Worm (Caenorhabditis elegans) whole organism, L3 larva: ENCODE measurements around the gene clec-84.

Source experiments
- R02D3.7 ChIP-seq: fragments of 150-350 bp; optimal IDR thresholded peaks from 2 replicates; lab custom pipeline; 2014; ENCODE audit warnings: missing biosample characterization, missing genetic modification characterization
- aly-2 ChIP-seq: fragments of 150-350 bp; optimal IDR thresholded peaks from 2 replicates; lab custom pipeline; 2014; ENCODE audit warnings: missing biosample characterization, missing genetic modification characterization
- ama-1 ChIP-seq: fragments of 150-350 bp; optimal IDR thresholded peaks from 2 replicates; lab custom pipeline; 2018
- ceh-16 ChIP-seq: sonication (generic microtip); optimal IDR thresholded peaks from 2 replicates; lab custom pipeline; 2017; ENCODE audit warnings: missing biosample characterization, missing genetic modification characterization
- ceh-82 ChIP-seq: fragments of 150-350 bp; optimal IDR thresholded peaks from 2 replicates; lab custom pipeline; 2014; ENCODE audit warnings: missing biosample characterization, missing genetic modification characterization
- ceh-9 ChIP-seq: sonication (generic microtip); optimal IDR thresholded peaks from 2 replicates; lab custom pipeline; 2018; ENCODE audit warnings: missing biosample characterization, missing genetic modification characterization
- daf-12 ChIP-seq: fragments of 150-350 bp; optimal IDR thresholded peaks from 2 replicates; lab custom pipeline; 2014; ENCODE audit warnings: missing biosample characterization, missing genetic modification reagents, missing genetic modification characterization
- egl-27 ChIP-seq: sonication (generic microtip); optimal IDR thresholded peaks from 4 replicates; lab custom pipeline; 2017; ENCODE audit warnings: missing biosample characterization, missing genetic modification reagents, missing genetic modification characterization
- egl-5 ChIP-seq: fragments of 150-350 bp; optimal IDR thresholded peaks from 2 replicates; lab custom pipeline; 2017; ENCODE audit warnings: missing biosample characterization, missing genetic modification reagents, missing genetic modification characterization, inconsistent platforms
- elt-1 ChIP-seq: fragments of 150-350 bp; optimal IDR thresholded peaks from 2 replicates; lab custom pipeline; 2014; ENCODE audit warnings: missing biosample characterization, missing genetic modification characterization
- elt-2 ChIP-seq: sonication (generic microtip); optimal IDR thresholded peaks from 2 replicates; lab custom pipeline; 2016; ENCODE audit warnings: missing genetic modification reagents, mild to moderate bottlenecking, missing genetic modification characterization, missing compliant biosample characterization
- elt-3 ChIP-seq, 3 experiments: fragments of 150-350 bp in 1 of 3; sonication (generic microtip) in 2 of 3; optimal IDR thresholded peaks; 2 replicates in 2 of 3; 4 replicates in 1 of 3; lab custom pipeline; 2014 to 2017; ENCODE audit warnings: missing biosample characterization in 3 of 3, missing genetic modification characterization in 3 of 3
- eor-1 ChIP-seq, 2 experiments: fragments of 150-350 bp; optimal IDR thresholded peaks; 2 replicates each; lab custom pipeline; 2014 to 2018; ENCODE audit warnings: missing biosample characterization in 2 of 2, missing genetic modification characterization in 2 of 2
- fkh-10 ChIP-seq: sonication (generic microtip); optimal IDR thresholded peaks from 2 replicates; lab custom pipeline; 2017; ENCODE audit warnings: missing biosample characterization, missing genetic modification reagents, missing genetic modification characterization
- fos-1 ChIP-seq: fragments of 150-350 bp; optimal IDR thresholded peaks from 2 replicates; lab custom pipeline; 2014; ENCODE audit warnings: missing biosample characterization, missing genetic modification characterization
- jun-1 ChIP-seq: fragments of 150-350 bp; optimal IDR thresholded peaks from 2 replicates; lab custom pipeline; 2014; ENCODE audit warnings: missing biosample characterization, missing genetic modification reagents, missing genetic modification characterization
- mdl-1 ChIP-seq: fragments of 150-350 bp; optimal IDR thresholded peaks from 2 replicates; lab custom pipeline; 2014; ENCODE audit warnings: missing biosample characterization, missing genetic modification characterization
- mml-1 ChIP-seq: fragments of 150-350 bp; sonication (generic microtip); optimal IDR thresholded peaks from 3 replicates; lab custom pipeline; 2014; ENCODE audit warnings: missing biosample characterization, missing genetic modification characterization
- nhr-11 ChIP-seq: fragments of 150-350 bp; optimal IDR thresholded peaks from 2 replicates; lab custom pipeline; 2014; ENCODE audit warnings: missing biosample characterization, missing genetic modification characterization
- nhr-23 ChIP-seq: fragments of 150-350 bp; optimal IDR thresholded peaks from 2 replicates; lab custom pipeline; 2014; ENCODE audit warnings: missing biosample characterization, missing genetic modification reagents, missing genetic modification characterization
- nhr-237 ChIP-seq: fragments of 150-350 bp; optimal IDR thresholded peaks from 2 replicates; lab custom pipeline; 2014; ENCODE audit warnings: missing biosample characterization, missing genetic modification characterization
- nhr-28 ChIP-seq: fragments of 150-350 bp; optimal IDR thresholded peaks from 2 replicates; lab custom pipeline; 2014; ENCODE audit warnings: missing biosample characterization, missing genetic modification characterization
- nhr-67 ChIP-seq: fragments of 150-350 bp; optimal IDR thresholded peaks from 2 replicates; lab custom pipeline; 2014; ENCODE audit warnings: missing biosample characterization, missing genetic modification characterization
- nhr-77 ChIP-seq: fragments of 150-350 bp; optimal IDR thresholded peaks from 2 replicates; lab custom pipeline; 2014; ENCODE audit warnings: missing biosample characterization, missing genetic modification characterization
- pha-4 ChIP-seq: fragments of 150-350 bp; optimal IDR thresholded peaks from 2 replicates; lab custom pipeline; 2014; ENCODE audit warnings: missing biosample characterization, missing genetic modification reagents, missing genetic modification characterization
- pqm-1 ChIP-seq: fragments of 150-350 bp; optimal IDR thresholded peaks from 2 replicates; lab custom pipeline; 2017; ENCODE audit warnings: missing biosample characterization, missing genetic modification characterization, inconsistent platforms
- sea-2 ChIP-seq: fragments of 150-350 bp; sonication (generic microtip); optimal IDR thresholded peaks from 4 replicates; lab custom pipeline; 2014; ENCODE audit warnings: missing biosample characterization, missing genetic modification reagents, missing genetic modification characterization
- skn-1 ChIP-seq: fragments of 150-350 bp; optimal IDR thresholded peaks from 2 replicates; lab custom pipeline; 2014; ENCODE audit warnings: missing biosample characterization, missing genetic modification characterization
- tbx-2 ChIP-seq: sonication (generic microtip); optimal IDR thresholded peaks from 2 replicates; lab custom pipeline; 2016; ENCODE audit warnings: mild to moderate bottlenecking, missing genetic modification characterization, missing compliant biosample characterization
- unc-62 ChIP-seq: fragments of 150-350 bp; sonication (generic microtip); optimal IDR thresholded peaks from 4 replicates; lab custom pipeline; 2014; ENCODE audit warnings: missing biosample characterization, missing genetic modification reagents, missing genetic modification characterization
- zag-1 ChIP-seq: fragments of 150-350 bp; optimal IDR thresholded peaks from 2 replicates; lab custom pipeline; 2014; ENCODE audit warnings: missing biosample characterization, missing genetic modification characterization
- ztf-11 ChIP-seq: fragments of 150-350 bp; optimal IDR thresholded peaks from 2 replicates; lab custom pipeline; 2014; ENCODE audit warnings: missing biosample characterization, missing genetic modification characterization
- ztf-4 ChIP-seq: fragments of 150-350 bp; optimal IDR thresholded peaks from 2 replicates; lab custom pipeline; 2014; ENCODE audit warnings: missing biosample characterization, missing genetic modification characterization

The clec-84 gene

DNA sequence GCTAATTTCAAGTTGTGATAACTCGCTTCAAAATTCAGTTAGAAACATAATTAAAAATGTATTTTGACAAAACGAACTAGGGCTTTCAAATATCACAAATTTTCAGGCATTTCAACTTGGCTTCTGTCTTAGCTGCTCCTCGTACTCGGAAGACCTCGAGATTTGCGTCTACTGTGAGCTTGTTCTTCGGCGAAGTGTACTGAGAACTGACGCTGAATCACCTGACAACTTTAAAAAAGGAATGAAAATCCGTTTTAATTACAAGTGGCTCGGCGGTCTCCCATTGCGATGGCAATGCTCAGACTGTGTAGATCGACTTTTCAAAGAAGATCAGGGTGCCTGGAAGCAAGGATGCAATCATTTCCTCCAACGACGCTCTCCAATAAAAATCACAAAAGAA, 8.3 kb downstream of the clec-84 start, which contains the start of gene clec-85:
TSS of gene clec-85 (plus strand) at position 301 of the 400 bp plus-strand sequence.
- TF ChIP-seq mml-1 (tag; lab: Kevin White, UChicago) (no peak), sea-2 (GFP tag; lab: Kevin White, UChicago) (no peak), mdl-1 (tag; lab: Kevin White, UChicago) (no peak), nhr-23 (tag; lab: Kevin White, UChicago) (no peak), eor-1 (tag; optimal IDR thresholded peaks at IDR 0.05; lab: Kevin White, UChicago) (no peak)
- TF ChIP-seq, all 47 proteins: peak for 0

DNA sequence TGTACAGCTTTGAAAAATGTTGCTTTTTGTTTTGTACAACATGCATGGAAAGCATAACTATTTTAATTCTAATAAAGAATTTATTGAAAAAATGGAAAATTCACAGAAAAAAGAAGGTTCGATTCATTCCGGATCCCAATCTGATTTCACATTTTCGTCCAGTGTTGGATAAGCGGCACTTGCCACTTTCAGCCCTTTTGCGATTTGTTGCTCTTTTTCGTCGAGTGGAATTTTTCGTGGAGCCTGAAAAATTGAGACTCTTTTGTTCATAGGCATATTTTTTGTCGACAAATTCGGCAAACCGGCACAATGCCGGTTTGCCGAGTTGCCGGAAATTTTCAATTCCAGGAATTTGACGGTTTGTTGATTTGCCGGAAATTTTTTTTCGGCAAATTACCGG, 9.4 kb downstream of the clec-84 start:
- TF ChIP-seq jun-1 (tag; lab: Kevin White, UChicago) (no peak), unc-62 (no peak), nhr-67 (no peak)

DNA sequence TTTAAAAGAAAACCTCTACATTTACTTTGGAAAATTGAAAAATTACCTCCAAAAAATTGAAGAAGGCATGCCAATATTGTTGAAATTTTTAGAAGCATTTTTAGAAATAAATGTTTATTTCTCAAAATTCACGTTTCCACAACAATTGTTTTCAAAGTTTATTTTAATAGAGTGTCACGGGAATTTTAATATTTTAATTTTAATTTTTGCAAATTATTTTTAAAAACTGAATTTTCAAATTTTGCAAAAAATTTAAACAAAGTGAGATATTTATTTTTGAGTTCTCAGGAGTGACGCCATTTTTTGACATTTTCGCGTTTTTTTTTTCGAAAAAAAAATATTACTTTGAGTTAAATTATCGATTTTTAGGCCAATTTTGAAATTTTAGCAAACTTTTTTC, 10.9 kb downstream of the clec-84 start, which contains the start of gene Y54G2A.49:
TSS of gene Y54G2A.49 (minus strand) at position 101 of the 400 bp plus-strand sequence.
- TF ChIP-seq zag-1 (tag; lab: Kevin White, UChicago) (no peak), elt-1 (tag; lab: Kevin White, UChicago) (no peak), skn-1 (tag; lab: Kevin White, UChicago) (no peak), R02D3.7 (tag; lab: Kevin White, UChicago) (no peak), pqm-1 (tag; lab: Kevin White, UChicago) (no peak), mml-1 (tag; lab: Kevin White, UChicago) (no peak), ceh-9 (tag; lab: Kevin White, UChicago) (no peak), ztf-11 (no peak), pha-4 (no peak), nhr-11 (tag; lab: Kevin White, UChicago) (no peak), nhr-237 (tag; lab: Kevin White, UChicago) (no peak), ama-1 (lab: Kevin White, UChicago) (no peak), elt-3 (tag; optimal IDR thresholded peaks at IDR 0.05; lab: Kevin White, UChicago) (no peak)

- TF ChIP-seq elt-2 (tag; lab: Kevin White, UChicago), result peak; percentile 83
- TF ChIP-seq nhr-77 (tag; lab: Kevin White, UChicago), result no peak
- peak; percentile 67 for TF ChIP-seq pqm-1 (tag; lab: Kevin White, UChicago)
- TF ChIP-seq aly-2 (tag; lab: Kevin White, UChicago), result no peak
Measured at ce11 chrIV:2854161-2854560, 11.9 kb downstream of the clec-84 start.

- TF ChIP-seq daf-12 (tag; lab: Kevin White, UChicago), result no peak
- peak; percentile 95 for TF ChIP-seq pqm-1 (tag; lab: Kevin White, UChicago)
- TF ChIP-seq elt-1 (tag; lab: Kevin White, UChicago), result no peak
- no peak for TF ChIP-seq nhr-77 (tag; lab: Kevin White, UChicago)
- no peak for TF ChIP-seq sea-2 (GFP tag; lab: Kevin White, UChicago)
- no peak for TF ChIP-seq mdl-1 (tag; lab: Kevin White, UChicago)
- TF ChIP-seq jun-1 (tag; lab: Kevin White, UChicago), result peak; percentile 12
- peak; percentile 93 for TF ChIP-seq elt-2 (tag; lab: Kevin White, UChicago)
- TF ChIP-seq, all 47 proteins: peak for 3
Measured at ce11 chrIV:2855056-2855752, 12.9 kb downstream of the clec-84 start.

DNA sequence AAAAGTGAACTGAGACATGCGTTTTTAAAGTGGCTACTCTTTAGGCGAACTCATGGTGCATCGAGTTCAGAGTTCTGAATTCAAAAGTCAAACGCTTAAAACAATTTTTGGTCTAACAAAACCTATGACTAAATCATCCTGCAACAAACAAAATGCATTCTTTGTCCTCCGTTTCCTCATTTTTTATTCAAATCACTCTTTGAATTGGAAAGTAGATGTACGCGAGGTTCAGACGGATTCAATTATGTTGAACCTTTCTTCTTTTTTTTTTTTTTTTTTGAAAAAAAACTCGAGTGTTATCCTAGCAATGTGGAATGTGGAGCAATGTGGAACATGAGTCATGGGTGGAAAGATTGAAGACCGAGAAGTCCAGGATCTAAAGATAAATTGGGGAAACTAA, 16.5 kb downstream of the clec-84 start:
- TF ChIP-seq fkh-10 (GFP tag; lab: Kevin White, UChicago) (peak; percentile 83), ceh-9 (tag; lab: Kevin White, UChicago) (no peak)

DNA sequence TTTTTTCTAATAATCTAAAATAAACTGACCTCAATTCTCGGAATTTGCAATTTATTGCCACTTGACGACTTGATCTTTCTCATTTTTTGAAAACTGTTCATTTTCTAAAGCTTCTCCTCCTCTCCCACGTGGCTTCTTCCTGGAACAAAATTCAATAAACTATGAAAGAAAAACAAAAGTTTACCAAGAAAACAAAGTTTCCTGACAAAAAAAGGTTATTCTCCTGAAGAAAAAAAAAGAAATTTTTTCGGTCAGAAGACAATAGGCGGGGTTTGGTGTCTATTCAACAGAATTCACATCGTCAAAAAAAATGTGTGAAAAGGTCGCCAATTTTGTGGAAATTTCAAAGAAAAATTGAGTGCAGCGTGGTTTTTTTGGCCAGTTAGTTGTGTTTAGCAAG, 22.5 kb downstream of the clec-84 start, which contains the start of gene Y54G2A.16:
TSS of gene Y54G2A.16 (minus strand) at position 101 of the 400 bp plus-strand sequence.
- TF ChIP-seq ceh-16, result no peak
- no peak for TF ChIP-seq nhr-77 (tag; lab: Kevin White, UChicago)
- TF ChIP-seq nhr-28 (tag; lab: Kevin White, UChicago), result no peak
- no peak for TF ChIP-seq nhr-11 (tag; lab: Kevin White, UChicago)
- no peak for TF ChIP-seq skn-1 (tag; lab: Kevin White, UChicago)
- no peak for TF ChIP-seq pha-4
- no peak for TF ChIP-seq ceh-82 (tag; lab: Kevin White, UChicago)
- no peak for TF ChIP-seq ztf-4 (tag; lab: Kevin White, UChicago)
- no peak for TF ChIP-seq jun-1 (tag; lab: Kevin White, UChicago)
- TF ChIP-seq egl-27, result no peak
- no peak for TF ChIP-seq fkh-10 (GFP tag; lab: Kevin White, UChicago)
- no peak for TF ChIP-seq elt-2 (tag; lab: Kevin White, UChicago)
- TF ChIP-seq fos-1, result no peak
- TF ChIP-seq egl-5, result no peak
- no peak for TF ChIP-seq tbx-2 (tag; lab: Kevin White, UChicago)
